Fruit fly (Drosophila melanogaster): ENCODE measurements around the gene CG5984.

CG5984 gene

DNA sequence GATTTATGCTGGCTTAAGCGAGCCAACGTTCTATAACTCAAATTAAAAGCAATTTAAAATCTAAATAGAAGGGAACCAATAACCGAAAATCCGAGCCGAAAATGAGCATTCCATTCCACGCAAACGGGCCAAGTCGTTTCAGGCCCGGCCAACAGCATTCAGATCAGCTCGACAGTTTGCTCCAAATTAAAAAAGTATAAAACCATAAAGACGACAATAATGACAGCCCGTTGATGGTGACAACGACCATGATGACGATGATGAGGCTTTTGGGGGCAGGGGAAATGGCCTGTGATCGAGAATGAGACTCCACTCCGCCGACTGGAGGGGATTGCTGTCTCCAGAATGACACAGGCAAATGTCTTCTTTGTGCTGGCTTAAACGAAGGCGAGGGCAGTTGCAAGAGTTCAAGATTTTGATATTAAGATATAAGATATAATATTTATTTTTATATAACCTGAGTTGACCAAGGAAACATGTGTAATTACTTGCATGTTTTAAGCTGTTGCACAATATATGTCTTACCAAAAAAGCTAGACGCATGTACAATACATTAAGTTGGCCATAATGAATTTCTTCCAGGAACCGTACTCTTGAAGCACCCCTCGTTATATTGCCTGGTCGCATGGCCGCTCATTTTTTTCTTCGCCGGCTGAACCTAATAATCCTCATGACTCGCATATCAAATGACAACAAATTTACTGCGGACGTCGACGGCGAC lies 42.9 kb downstream of the CG5984 start (continued):
- TF ChIP-seq CG32772 (GFP tag; IDR thresholded peaks at IDR 0.05) (0 out of 2 replicates have a peak, but pooled peaks have one; percentile 11), CG10462 (GFP tag; optimal IDR thresholded peaks at IDR 0.05) (no peak), hbn (GFP tag; IDR thresholded peaks at IDR 0.05; ENCODE audit: partially characterized antibody) (no peak), dan (GFP tag; IDR thresholded peaks at IDR 0.05) (no peak), zen (tag; optimal IDR thresholded peaks at IDR 0.05) (peak; percentile 33), sens-2 (GFP tag; IDR thresholded peaks at IDR 0.05) (no peak), CG4730 (GFP tag; IDR thresholded peaks at IDR 0.05) (no peak), CG13624 (GFP tag; optimal IDR thresholded peaks at IDR 0.05) (no peak), Fer3 (tag; optimal IDR thresholded peaks at IDR 0.05) (no peak), Hr78 (GFP tag; optimal IDR thresholded peaks at IDR 0.05) (peak in 1 of 2 experiments; percentile 15), cato (GFP tag; optimal IDR thresholded peaks at IDR 0.05; ENCODE audit: borderline replicate concordance) (no peak), CG12236 (GFP tag; optimal IDR thresholded peaks at IDR 0.05) (no peak), CG11504 (tag; optimal IDR thresholded peaks at IDR 0.05) (peak; percentile 50), Doc2 (GFP tag; IDR thresholded peaks at IDR 0.05) (no peak), CG17829 (tag; optimal IDR thresholded peaks at IDR 0.05) (peak; percentile 34), Elba2 (GFP tag; optimal IDR thresholded peaks at IDR 0.05) (no peak), CG14441 (GFP tag; IDR thresholded peaks at IDR 0.05) (no peak), Oli (tag; optimal IDR thresholded peaks at IDR 0.05) (peak; percentile 30), CG10321 (GFP tag; IDR thresholded peaks at IDR 0.05) (no peak), croc (GFP tag; conservative IDR thresholded peaks at IDR 0.05) (0 out of 3 replicates have a peak, but pooled peaks have one; percentile 17), ttk (GFP tag; IDR thresholded peaks at IDR 0.05) (no peak), CG32767 (GFP tag; IDR thresholded peaks at IDR 0.05) (no peak), danr (GFP tag; IDR thresholded peaks at IDR 0.05) (no peak), pzg (GFP tag; optimal IDR thresholded peaks at IDR 0.05) (no peak), CG10543 (GFP tag; optimal IDR thresholded peaks at IDR 0.05) (no peak), prd (optimal IDR thresholded peaks at IDR 0.05) (no peak), prd (GFP tag; IDR thresholded peaks at IDR 0.05) (peak; percentile 51; the same call in 2 of the 3 replicates), CG31388 (GFP tag; optimal IDR thresholded peaks at IDR 0.05) (no peak), CG11695 (GFP tag; IDR thresholded peaks at IDR 0.05) (0 out of 3 replicates have a peak, but pooled peaks have one; percentile 27), CG12391 (tag; optimal IDR thresholded peaks at IDR 0.05) (peak; percentile 14), Opbp (GFP tag; IDR thresholded peaks at IDR 0.05; ENCODE audit: partially characterized antibody) (no peak), zfh1 (GFP tag; IDR thresholded peaks at IDR 0.05) (peak; percentile 56; the same call in 1 of the 3 replicates), Sox100B (GFP tag; optimal IDR thresholded peaks at IDR 0.05) (peak; percentile 33), CG4328 (GFP tag; optimal IDR thresholded peaks at IDR 0.05) (no peak), NC2α (GFP tag; optimal IDR thresholded peaks at IDR 0.05) (no peak), phol (tag; optimal IDR thresholded peaks at IDR 0.05) (peak; percentile 55), Ets97D (GFP tag; optimal IDR thresholded peaks at IDR 0.05) (no peak), seq (GFP tag; IDR thresholded peaks at IDR 0.05) (0 out of 2 replicates have a peak, but pooled peaks have one; percentile 8), CG30403 (GFP tag; optimal IDR thresholded peaks at IDR 0.05) (no peak), gem (tag; optimal IDR thresholded peaks at IDR 0.05) (peak; percentile 47), CG9727 (GFP tag; optimal IDR thresholded peaks at IDR 0.05) (peak; percentile 35), vvl (GFP tag; IDR thresholded peaks at IDR 0.05) (0 out of 2 replicates have a peak, but pooled peaks have one; percentile 15), CG7372 (GFP tag; IDR thresholded peaks at IDR 0.05) (no peak), dati (GFP tag; IDR thresholded peaks at IDR 0.05) (no peak)
